Worm (Caenorhabditis elegans): Measurements from ENCODE around the gene T04A8.8.
A peak's percentile ranks its signal among the peaks of the same experiment; 100 is the strongest.

Gene T04A8.8

DNA sequence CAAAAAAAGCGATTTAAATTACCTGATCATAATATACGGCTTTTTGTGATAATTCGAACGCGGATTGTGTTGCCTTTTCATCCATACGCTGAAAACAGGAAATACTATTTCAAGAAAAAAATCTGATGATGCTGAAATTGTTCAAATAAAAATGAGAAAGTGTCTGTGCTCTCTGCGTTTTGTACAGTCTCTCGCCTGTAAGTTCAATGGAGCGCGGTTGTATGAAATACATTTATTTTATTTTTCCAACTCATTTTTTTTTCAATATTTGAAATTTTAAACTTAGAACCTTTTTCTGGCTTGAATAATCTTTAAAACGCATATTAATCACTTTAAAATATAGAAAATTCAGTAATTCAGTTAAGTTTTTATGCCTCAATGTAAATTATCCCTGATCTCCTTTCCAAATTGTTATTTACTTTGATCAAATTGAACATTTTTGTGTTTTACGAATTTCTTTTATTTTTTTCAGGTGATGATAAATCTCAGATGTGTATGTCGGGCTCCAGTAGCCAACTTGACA, 10.2 kb downstream of the T04A8.8 start, which contains the start of the genes clp-2 and mrpl-16:
TSS of gene clp-2 (minus strand) at position 94 of the 523 bp plus-strand sequence.
TSS of gene mrpl-16 (plus strand) at position 473 of the 523 bp plus-strand sequence.
- TF ChIP-seq ztf-23 (GFP tag; IDR thresholded peaks at IDR 0.05) (no peak), T22C8.4 (GFP tag; IDR thresholded peaks at IDR 0.05) (no peak), cog-1 (tag; optimal IDR thresholded peaks at IDR 0.05) (no peak), tab-1 (GFP tag; IDR thresholded peaks at IDR 0.05) (no peak), klf-2 (GFP tag; conservative IDR thresholded peaks at IDR 0.05) (no peak), ztf-29 (GFP tag; IDR thresholded peaks at IDR 0.05) (no peak)

DNA sequence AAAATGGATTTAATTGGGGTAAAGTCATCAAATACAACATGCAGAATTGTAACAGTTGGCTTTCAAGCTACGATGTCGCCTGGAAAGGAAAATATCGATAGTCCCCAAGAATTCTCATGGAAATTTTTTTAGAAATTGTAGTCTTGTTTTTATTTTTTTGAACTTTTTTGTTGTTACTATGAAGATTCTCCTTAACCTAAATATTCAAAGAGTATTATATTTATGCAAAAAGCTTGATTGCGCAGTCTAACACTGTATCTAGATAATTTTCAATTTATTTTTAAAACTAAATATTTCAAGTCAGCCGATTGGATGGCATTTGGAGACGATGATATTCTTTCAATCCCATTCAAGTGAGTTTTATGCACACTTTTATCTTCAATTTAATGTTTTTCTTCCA, 11.4 kb downstream of the T04A8.8 start, which contains the start of gene pgap-2:
TSS of gene pgap-2 (plus strand) at position 301 of the 400 bp plus-strand sequence.
- TF ChIP-seq klf-2 (GFP tag; conservative IDR thresholded peaks at IDR 0.05) (no peak), cog-1 (tag; optimal IDR thresholded peaks at IDR 0.05) (no peak), ref-1 (GFP tag; conservative IDR thresholded peaks at IDR 0.05) (no peak), flt-1 (GFP tag; IDR thresholded peaks at IDR 0.05) (no peak), ztf-29 (GFP tag; IDR thresholded peaks at IDR 0.05) (no peak), med-1 (GFP tag; optimal IDR thresholded peaks at IDR 0.05; ENCODE audit: insufficient read depth) (no peak), tab-1 (GFP tag; IDR thresholded peaks at IDR 0.05) (no peak), ztf-23 (GFP tag; IDR thresholded peaks at IDR 0.05) (no peak), T22C8.4 (GFP tag; IDR thresholded peaks at IDR 0.05) (no peak)

DNA sequence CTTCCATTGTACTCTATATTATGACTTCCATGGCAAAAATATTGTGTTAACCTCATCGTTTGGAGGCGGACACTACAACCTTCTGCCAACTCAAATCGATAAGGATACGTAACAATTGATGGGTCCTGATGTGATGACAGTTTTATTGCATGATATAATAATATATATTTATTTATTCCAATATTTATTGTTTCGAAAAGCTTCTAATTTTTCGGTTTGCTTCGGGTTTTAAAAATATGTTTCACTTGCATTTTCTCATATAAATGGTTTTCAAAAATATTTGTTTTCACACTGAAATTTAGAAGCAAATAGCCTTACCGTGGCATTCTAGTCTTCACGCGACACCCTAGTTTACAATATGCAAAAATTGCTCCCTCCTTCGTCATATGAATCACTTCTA, 12.9 kb downstream of the T04A8.8 start, which contains the start of gene T04A8.13:
TSS of gene T04A8.13 (plus strand) at position 301 of the 400 bp plus-strand sequence.
- no peak for TF ChIP-seq ztf-29 (GFP tag; IDR thresholded peaks at IDR 0.05)
- no peak for TF ChIP-seq cog-1 (tag; optimal IDR thresholded peaks at IDR 0.05)
- TF ChIP-seq flt-1 (GFP tag; IDR thresholded peaks at IDR 0.05): no peak
- no peak for TF ChIP-seq tab-1 (GFP tag; IDR thresholded peaks at IDR 0.05)
- TF ChIP-seq klf-2 (GFP tag; conservative IDR thresholded peaks at IDR 0.05): no peak
- TF ChIP-seq ztf-23 (GFP tag; IDR thresholded peaks at IDR 0.05): no peak
- TF ChIP-seq ref-1 (GFP tag; conservative IDR thresholded peaks at IDR 0.05): no peak
- TF ChIP-seq T22C8.4 (GFP tag; IDR thresholded peaks at IDR 0.05): no peak
- no peak for TF ChIP-seq med-1 (GFP tag; optimal IDR thresholded peaks at IDR 0.05; ENCODE audit: insufficient read depth)

DNA sequence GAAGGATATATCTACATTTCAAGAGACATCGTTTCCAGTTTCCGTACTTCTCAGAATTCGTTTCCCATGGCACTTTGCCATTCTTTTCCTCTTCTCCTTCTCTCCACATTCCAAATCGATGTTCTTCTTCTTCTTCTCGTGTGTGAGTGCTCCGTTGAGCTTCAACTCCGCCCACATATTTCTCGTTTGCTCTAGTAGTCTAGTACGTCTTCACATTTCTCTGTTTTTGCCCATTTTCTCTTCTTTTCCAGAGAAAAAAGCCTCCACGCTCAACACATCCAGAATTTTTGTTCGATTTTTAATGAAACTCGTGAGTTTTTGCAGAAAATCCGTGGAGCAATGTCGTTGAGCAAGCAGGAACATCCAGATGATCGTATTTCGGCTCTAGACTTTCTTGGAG, 15.1 kb downstream of the T04A8.8 start, which contains the start of gene T04A8.18:
TSS of gene T04A8.18 (plus strand) at position 301 of the 400 bp plus-strand sequence.
- no peak for TF ChIP-seq cog-1 (tag; optimal IDR thresholded peaks at IDR 0.05)

DNA sequence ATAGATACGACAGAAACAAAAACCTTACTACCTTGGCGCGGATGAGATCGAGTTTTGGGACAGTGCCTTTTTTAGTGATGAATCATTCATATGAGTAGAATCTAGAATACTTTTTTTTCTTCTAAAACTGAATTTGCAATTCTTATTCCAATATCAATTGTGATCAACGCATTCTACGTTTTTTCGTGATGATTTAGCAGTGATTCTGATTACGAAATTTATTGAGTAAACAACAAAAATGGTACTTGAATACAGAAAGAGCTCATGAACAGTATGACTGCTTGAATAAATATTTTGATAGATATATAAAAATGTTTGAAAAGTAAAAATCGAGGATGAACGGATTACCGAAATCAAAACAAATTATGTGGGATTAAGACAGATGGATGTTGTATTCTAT, 21.3 kb downstream of the T04A8.8 start, which contains the start of gene him-18:
TSS of gene him-18 (minus strand) at position 101 of the 400 bp plus-strand sequence.
- TF ChIP-seq klf-2 (GFP tag; conservative IDR thresholded peaks at IDR 0.05) (no peak), T22C8.4 (GFP tag; IDR thresholded peaks at IDR 0.05) (no peak), flt-1 (GFP tag; IDR thresholded peaks at IDR 0.05) (no peak), tab-1 (GFP tag; IDR thresholded peaks at IDR 0.05) (no peak), ref-1 (GFP tag; conservative IDR thresholded peaks at IDR 0.05) (no peak), cog-1 (tag; optimal IDR thresholded peaks at IDR 0.05) (no peak), med-1 (GFP tag; optimal IDR thresholded peaks at IDR 0.05; ENCODE audit: insufficient read depth) (no peak), ztf-29 (GFP tag; IDR thresholded peaks at IDR 0.05) (no peak), ztf-23 (GFP tag; IDR thresholded peaks at IDR 0.05) (no peak)

DNA sequence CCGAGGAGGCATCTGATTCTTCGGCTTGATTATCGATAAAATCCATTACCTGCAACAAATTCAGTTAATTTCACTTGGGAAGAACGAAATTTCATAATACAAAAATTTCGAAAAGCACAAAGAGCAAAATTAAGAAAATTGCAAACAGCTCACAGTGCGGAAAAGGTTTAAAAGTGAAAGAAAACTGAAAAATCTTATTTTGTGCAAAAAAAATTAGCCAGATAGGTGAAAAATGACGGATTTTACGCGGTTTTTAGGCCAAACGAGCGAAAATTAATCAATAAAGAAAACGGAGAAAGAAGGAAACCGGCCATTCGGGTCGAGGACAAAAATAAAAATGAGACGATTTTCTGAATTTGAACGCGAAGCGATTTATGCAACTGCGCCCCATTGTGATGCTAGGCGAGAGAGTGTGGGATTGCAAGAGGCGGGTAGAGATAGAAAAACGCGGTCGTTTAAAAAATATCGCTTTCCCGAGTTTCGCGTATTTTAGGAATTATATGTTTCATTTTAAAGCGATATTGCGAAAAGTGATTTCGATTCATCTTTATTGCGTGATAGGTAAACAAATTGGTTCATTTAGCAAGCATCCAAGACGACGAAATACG, 26.9 kb downstream of the T04A8.8 start, which contains the start of gene emb-5:
TSS of gene emb-5 (minus strand) at position 51 of the 608 bp plus-strand sequence.
- TF ChIP-seq cog-1 (tag; optimal IDR thresholded peaks at IDR 0.05) (no peak), flt-1 (GFP tag; IDR thresholded peaks at IDR 0.05) (0 out of 2 replicates have a peak, but pooled peaks have one; percentile 45), T22C8.4 (GFP tag; IDR thresholded peaks at IDR 0.05) (no peak)

DNA sequence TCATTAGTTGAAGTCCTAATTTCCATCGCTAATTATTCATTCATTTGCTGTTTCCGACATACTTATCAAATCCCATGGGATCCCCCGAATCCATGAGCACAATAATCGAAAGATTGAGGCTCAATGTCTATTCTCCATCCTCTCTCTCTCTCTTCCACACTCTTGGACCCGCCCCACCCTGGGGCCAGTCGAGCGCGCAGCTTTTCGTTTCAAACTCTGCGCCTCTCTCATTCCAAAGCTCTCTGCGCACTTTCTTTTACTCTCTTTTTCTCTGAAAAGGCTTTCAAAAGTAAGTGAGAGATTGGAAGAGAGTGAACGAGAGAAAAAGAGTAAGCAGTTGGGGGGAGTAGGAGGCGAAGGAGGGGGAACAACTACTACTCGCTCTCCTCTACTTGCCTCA, 28.0 kb downstream of the T04A8.8 start, which contains the start of gene acy-1:
TSS of gene acy-1 (plus strand) at position 346 of the 400 bp plus-strand sequence.
- TF ChIP-seq ztf-23 (GFP tag; IDR thresholded peaks at IDR 0.05) (no peak), T22C8.4 (GFP tag; IDR thresholded peaks at IDR 0.05) (no peak), klf-2 (GFP tag; conservative IDR thresholded peaks at IDR 0.05) (no peak), cog-1 (tag; optimal IDR thresholded peaks at IDR 0.05) (peak; percentile 25)

DNA sequence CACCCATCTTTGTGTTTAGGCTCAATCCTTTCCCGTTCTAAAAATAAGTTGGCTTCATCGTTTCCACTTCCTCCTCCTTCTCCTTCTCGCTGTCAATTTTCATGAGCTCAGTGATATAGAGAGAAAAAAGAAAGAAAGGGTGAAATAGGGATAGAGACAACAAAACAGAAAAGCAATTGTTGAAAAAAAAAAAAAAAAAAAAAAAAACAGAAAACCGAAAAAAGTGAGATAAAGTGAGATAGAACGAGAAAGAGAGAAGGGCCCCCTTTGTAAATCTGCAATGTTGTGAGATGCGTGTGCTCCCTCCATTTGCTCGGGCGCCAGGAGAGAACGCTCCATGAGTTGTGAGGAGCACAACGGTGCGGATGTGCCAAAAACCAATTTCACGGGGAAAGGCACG, 30.1 kb downstream of the T04A8.8 start:
- TF ChIP-seq ztf-23 (GFP tag; IDR thresholded peaks at IDR 0.05): no peak
- no peak for TF ChIP-seq ref-1 (GFP tag; conservative IDR thresholded peaks at IDR 0.05)
- TF ChIP-seq klf-2 (GFP tag; conservative IDR thresholded peaks at IDR 0.05): no peak
- TF ChIP-seq med-1 (GFP tag; optimal IDR thresholded peaks at IDR 0.05; ENCODE audit: insufficient read depth): no peak
- TF ChIP-seq flt-1 (GFP tag; IDR thresholded peaks at IDR 0.05): 0 out of 2 replicates have a peak, but pooled peaks have one; percentile 44
- TF ChIP-seq tab-1 (GFP tag; IDR thresholded peaks at IDR 0.05): no peak
- TF ChIP-seq cog-1 (tag; optimal IDR thresholded peaks at IDR 0.05): no peak
- no peak for TF ChIP-seq T22C8.4 (GFP tag; IDR thresholded peaks at IDR 0.05)

DNA sequence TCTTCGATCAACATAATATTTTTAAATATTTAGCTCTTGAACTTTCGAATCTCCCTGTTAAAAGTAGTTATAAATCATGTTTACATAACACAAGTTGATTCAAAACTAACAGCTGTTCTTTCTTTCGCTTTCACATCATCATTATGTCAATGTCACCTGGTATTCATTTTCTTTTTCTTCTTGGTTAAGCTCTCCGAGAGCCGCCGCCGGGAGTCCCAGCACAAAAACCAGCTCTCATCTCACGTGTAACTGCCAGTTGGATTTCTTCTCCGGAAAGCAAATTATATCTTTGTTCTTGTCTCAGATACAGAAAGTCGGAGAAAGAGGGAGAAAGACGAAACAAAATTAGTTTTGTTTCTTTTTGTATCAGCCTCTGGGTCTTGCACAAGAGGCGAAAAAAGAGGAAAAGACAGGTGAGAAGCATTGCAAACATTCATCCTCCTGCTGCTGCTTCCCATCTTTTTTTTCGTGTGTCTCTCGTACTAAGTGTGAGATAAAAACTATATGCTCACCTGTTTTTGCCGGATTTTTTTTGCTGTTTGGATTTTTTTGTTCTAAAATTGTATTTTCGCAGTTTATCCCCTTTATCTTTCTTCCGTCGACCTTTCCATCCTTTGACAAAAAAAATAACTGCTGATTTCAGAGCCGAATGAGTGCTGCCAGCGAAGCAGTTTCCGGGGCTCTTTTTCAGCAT, 37.6 kb downstream of the T04A8.8 start, which contains the start of gene F17C8.3:
TSS of gene F17C8.3 (plus strand) at position 644 of the 694 bp plus-strand sequence.
- TF ChIP-seq flt-1 (GFP tag; IDR thresholded peaks at IDR 0.05): no peak
- no peak for TF ChIP-seq cog-1 (tag; optimal IDR thresholded peaks at IDR 0.05)
- no peak for TF ChIP-seq T22C8.4 (GFP tag; IDR thresholded peaks at IDR 0.05)
- TF ChIP-seq klf-2 (GFP tag; conservative IDR thresholded peaks at IDR 0.05): no peak
- no peak for TF ChIP-seq ztf-23 (GFP tag; IDR thresholded peaks at IDR 0.05)
- TF ChIP-seq tab-1 (GFP tag; IDR thresholded peaks at IDR 0.05): no peak
- TF ChIP-seq med-1 (GFP tag; optimal IDR thresholded peaks at IDR 0.05; ENCODE audit: insufficient read depth): no peak
- TF ChIP-seq ref-1 (GFP tag; conservative IDR thresholded peaks at IDR 0.05): no peak
- no peak for TF ChIP-seq ztf-29 (GFP tag; IDR thresholded peaks at IDR 0.05)

All from whole organism, midembryonic.